Worm (Caenorhabditis elegans) whole organism, young adult: ENCODE data around the gene let-756.

Experiments
- F10E7.11 ChIP-seq: sonication (generic microtip); optimal IDR thresholded peaks from 2 replicates; lab custom pipeline; 2017; ENCODE audit warnings: mild to moderate bottlenecking, missing genetic modification characterization, moderate library complexity, missing compliant biosample characterization
- F22D6.2 ChIP-seq: sonication (generic microtip); optimal IDR thresholded peaks from 2 replicates; lab custom pipeline; 2016; ENCODE audit warnings: mild to moderate bottlenecking, missing genetic modification characterization, missing compliant biosample characterization
- dox-1 ChIP-seq: fragments of 200-800 bp; sonication (Bioruptor generic); IDR thresholded peaks from 2 replicates; pipeline ENCODE4 v1.3.6; 2022; ENCODE audit warnings: missing genetic modification reagents, missing genetic modification characterization, missing compliant biosample characterization
- pbrm-1 ChIP-seq: fragments of 200-800 bp; sonication (Bioruptor generic); IDR thresholded peaks from 2 replicates; pipeline ENCODE4 v1.3.6; 2022; ENCODE audit warnings: missing genetic modification reagents, missing genetic modification characterization, missing compliant biosample characterization
- ztf-18 ChIP-seq: sonication (generic microtip); optimal IDR thresholded peaks from 2 replicates; lab custom pipeline; 2016; ENCODE audit warnings: missing genotype, mild to moderate bottlenecking, missing genetic modification characterization, missing compliant biosample characterization

DNA sequence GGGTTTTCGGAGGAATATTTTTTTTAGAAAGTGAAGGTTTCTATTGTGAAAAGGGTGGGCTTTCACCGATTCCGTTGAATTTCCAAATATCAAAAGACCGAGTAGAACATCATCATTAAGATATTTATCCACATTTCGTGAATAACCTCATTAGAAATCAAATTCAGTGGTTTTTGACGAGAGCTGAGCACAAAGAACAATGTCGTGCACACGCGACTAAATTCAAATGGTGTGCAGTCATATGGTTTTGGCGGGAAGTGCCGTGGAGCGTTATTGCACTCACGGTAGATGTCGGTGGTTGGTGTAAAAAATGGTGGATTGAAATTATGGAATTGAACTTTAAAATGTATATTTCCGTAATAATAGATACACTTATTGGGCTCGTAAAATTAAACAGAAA lies 45.8 kb downstream of the let-756 start:
- no peak for TF ChIP-seq dox-1
- TF ChIP-seq ztf-18 (tag; lab: Kevin White, UChicago) = no peak
- TF ChIP-seq F10E7.11 (tag; lab: Kevin White, UChicago) = no peak
- TF ChIP-seq pbrm-1 = no peak
- TF ChIP-seq F22D6.2 (tag; lab: Kevin White, UChicago) = no peak
